Fruit fly (Drosophila melanogaster) whole organism, prepupa: Measurements from ENCODE around the gene RNF220.

Source experiments
- CG10631 ChIP-seq: fragments of 200-800 bp; sonication (Bioruptor generic); optimal IDR thresholded peaks from 2 replicates; lab custom pipeline; 2016; ENCODE audit warnings: missing biosample characterization, missing genetic modification characterization
- CG10669 ChIP-seq: fragments of 200-800 bp; sonication (Bioruptor generic); optimal IDR thresholded peaks from 3 replicates; lab custom pipeline; 2018; ENCODE audit warnings: missing biosample characterization, mild to moderate bottlenecking, missing genetic modification characterization, moderate library complexity
- CG11294 ChIP-seq: fragments of 200-800 bp; sonication (Bioruptor generic); IDR thresholded peaks from 2 replicates; pipeline ENCODE4 v1.3.6; 2022; ENCODE audit warnings: missing biosample characterization, missing genetic modification characterization
- CG11762 ChIP-seq: fragments of 200-800 bp; sonication (Bioruptor generic); optimal IDR thresholded peaks from 3 replicates; lab custom pipeline; 2016; ENCODE audit warnings: missing biosample characterization, missing genetic modification characterization; ENCODE audit not compliant: insufficient read depth
- CG11902 ChIP-seq: fragments of 200-800 bp; sonication (Bioruptor generic); optimal IDR thresholded peaks from 3 replicates; lab custom pipeline; 2016; ENCODE audit warnings: missing biosample characterization, missing genetic modification characterization
- CG15336 ChIP-seq: fragments of 200-800 bp; sonication (Bioruptor generic); IDR thresholded peaks from 2 replicates; pipeline ENCODE4 v1.3.6; 2022; ENCODE audit warnings: missing biosample characterization, missing genetic modification characterization
- CG1621 ChIP-seq: fragments of 200-800 bp; sonication (Bioruptor generic); optimal IDR thresholded peaks from 3 replicates; lab custom pipeline; 2018; ENCODE audit warnings: missing biosample characterization, mild to moderate bottlenecking, missing genetic modification characterization
- CG16779 ChIP-seq: fragments of 200-800 bp; sonication (Bioruptor generic); optimal IDR thresholded peaks from 3 replicates; lab custom pipeline; 2017; ENCODE audit warnings: missing biosample characterization, mild to moderate bottlenecking, missing genetic modification characterization
- CG31627 ChIP-seq: fragments of 200-800 bp; sonication (Bioruptor generic); optimal IDR thresholded peaks from 3 replicates; lab custom pipeline; 2016; ENCODE audit warnings: missing biosample characterization, missing genetic modification characterization
- CG32006 ChIP-seq: fragments of 200-800 bp; sonication (Bioruptor generic); optimal IDR thresholded peaks from 3 replicates; lab custom pipeline; 2017; ENCODE audit warnings: missing biosample characterization, mild to moderate bottlenecking, missing genetic modification characterization
- CG4318 ChIP-seq: fragments of 200-800 bp; sonication (Bioruptor generic); optimal IDR thresholded peaks from 3 replicates; lab custom pipeline; 2017; ENCODE audit warnings: missing biosample characterization, mild to moderate bottlenecking, missing genetic modification characterization
- CG6276 ChIP-seq: fragments of 200-800 bp; sonication (Bioruptor generic); optimal IDR thresholded peaks from 2 replicates; lab custom pipeline; 2017; ENCODE audit warnings: missing biosample characterization, mild to moderate bottlenecking, missing genetic modification characterization
- CG6792 ChIP-seq: fragments of 200-800 bp; sonication (Bioruptor generic); optimal IDR thresholded peaks from 3 replicates; lab custom pipeline; 2016; ENCODE audit warnings: missing biosample characterization, missing genetic modification characterization
- CG6808 ChIP-seq: fragments of 200-800 bp; sonication (Bioruptor generic); optimal IDR thresholded peaks from 3 replicates; lab custom pipeline; 2017; ENCODE audit warnings: missing biosample characterization, missing genetic modification characterization, mild to moderate bottlenecking, moderate library complexity, missing genetic modification reagents
- CG6854 ChIP-seq: fragments of 200-800 bp; sonication (Bioruptor generic); optimal IDR thresholded peaks from 2 replicates; lab custom pipeline; 2017; ENCODE audit warnings: missing biosample characterization, mild to moderate bottlenecking, missing genetic modification characterization
- CG7368 ChIP-seq: fragments of 200-800 bp; sonication (Bioruptor generic); optimal IDR thresholded peaks from 3 replicates; lab custom pipeline; 2016; ENCODE audit warnings: missing biosample characterization, missing genetic modification characterization
- CG8319 ChIP-seq: fragments of 200-800 bp; sonication (Bioruptor generic); optimal IDR thresholded peaks from 3 replicates; lab custom pipeline; 2016; ENCODE audit warnings: missing biosample characterization, missing genetic modification characterization
- CG9139 ChIP-seq: fragments of 200-800 bp; sonication (Bioruptor generic); optimal IDR thresholded peaks from 3 replicates; lab custom pipeline; 2017; ENCODE audit warnings: missing biosample characterization, mild to moderate bottlenecking, missing genetic modification characterization
- Eip93F ChIP-seq: fragments of 200-800 bp; sonication (Bioruptor generic); optimal IDR thresholded peaks from 2 replicates; lab custom pipeline; 2016; ENCODE audit warnings: missing biosample characterization, mild to moderate bottlenecking, missing genetic modification characterization
- Ets21C ChIP-seq: fragments of 200-800 bp; sonication (Bioruptor generic); optimal IDR thresholded peaks from 3 replicates; lab custom pipeline; 2016; ENCODE audit warnings: missing biosample characterization, missing genetic modification characterization
- Gug ChIP-seq: fragments of 200-800 bp; sonication (Bioruptor generic); IDR thresholded peaks from 2 replicates; pipeline ENCODE4 v1.3.6; 2022; ENCODE audit warnings: missing biosample characterization, missing genetic modification characterization
- Hr39 ChIP-seq: fragments of 200-800 bp; sonication (Bioruptor generic); optimal IDR thresholded peaks from 2 replicates; lab custom pipeline; 2016; ENCODE audit warnings: missing biosample characterization, missing genetic modification characterization
- Hr4 ChIP-seq: fragments of 200-800 bp; sonication (Bioruptor generic); optimal IDR thresholded peaks from 3 replicates; lab custom pipeline; 2016; ENCODE audit warnings: missing biosample characterization, missing genetic modification characterization
- Lpt ChIP-seq: fragments of 200-800 bp; sonication (Bioruptor generic); optimal IDR thresholded peaks from 3 replicates; lab custom pipeline; 2016; ENCODE audit warnings: missing biosample characterization, missing genetic modification characterization
- Met ChIP-seq: fragments of 200-800 bp; sonication (Bioruptor generic); optimal IDR thresholded peaks from 3 replicates; lab custom pipeline; 2016; ENCODE audit warnings: missing biosample characterization, missing genetic modification characterization
- OdsH ChIP-seq: fragments of 200-800 bp; sonication (Bioruptor generic); optimal IDR thresholded peaks from 3 replicates; lab custom pipeline; 2016; ENCODE audit warnings: missing biosample characterization, missing genetic modification characterization
- Sox102F ChIP-seq: fragments of 200-800 bp; sonication (Bioruptor generic); optimal IDR thresholded peaks from 2 replicates; lab custom pipeline; 2016; ENCODE audit warnings: missing biosample characterization, mild to moderate bottlenecking, missing genetic modification characterization
- Sox14 ChIP-seq: fragments of 200-800 bp; sonication (Bioruptor generic); optimal IDR thresholded peaks from 3 replicates; lab custom pipeline; 2016; ENCODE audit warnings: missing biosample characterization, missing genetic modification characterization
- Sox15 ChIP-seq: fragments of 200-800 bp; sonication (Bioruptor generic); optimal IDR thresholded peaks from 3 replicates; lab custom pipeline; 2016; ENCODE audit warnings: missing biosample characterization, missing genetic modification characterization
- achi ChIP-seq: fragments of 200-800 bp; sonication (Bioruptor generic); optimal IDR thresholded peaks from 3 replicates; lab custom pipeline; 2016; ENCODE audit warnings: missing biosample characterization, missing genetic modification characterization
- acj6 ChIP-seq: fragments of 200-800 bp; sonication (Bioruptor generic); optimal IDR thresholded peaks from 3 replicates; lab custom pipeline; 2016; ENCODE audit warnings: missing biosample characterization, missing genetic modification characterization
- cyc ChIP-seq: fragments of 200-800 bp; sonication (Bioruptor generic); optimal IDR thresholded peaks from 3 replicates; lab custom pipeline; 2016; ENCODE audit warnings: missing biosample characterization, missing genetic modification characterization
- dac ChIP-seq: fragments of 200-800 bp; sonication (Bioruptor generic); optimal IDR thresholded peaks from 2 replicates; lab custom pipeline; 2017; ENCODE audit warnings: missing biosample characterization, mild to moderate bottlenecking, missing genetic modification characterization
- dsx ChIP-seq: fragments of 200-800 bp; optimal IDR thresholded peaks from 3 replicates; lab custom pipeline; 2019; ENCODE audit warnings: missing biosample characterization, mild to moderate bottlenecking, missing genetic modification characterization, moderate library complexity; ENCODE audit not compliant: poor library complexity, severe bottlenecking
- eg ChIP-seq: fragments of 200-800 bp; sonication (Bioruptor generic); IDR thresholded peaks from 3 replicates; pipeline ENCODE4 v1.3.6; 2022; ENCODE audit warnings: missing biosample characterization, missing genetic modification characterization
- esn ChIP-seq: fragments of 200-800 bp; sonication (Bioruptor generic); optimal IDR thresholded peaks from 2 replicates; lab custom pipeline; 2016; ENCODE audit warnings: missing biosample characterization, mild to moderate bottlenecking, missing genetic modification characterization, moderate library complexity
- fd59A ChIP-seq: fragments of 200-800 bp; sonication (Bioruptor generic); optimal IDR thresholded peaks from 2 replicates; lab custom pipeline; 2017; ENCODE audit warnings: missing biosample characterization, mild to moderate bottlenecking, missing genetic modification characterization, missing genetic modification reagents
- fd85E ChIP-seq: fragments of 200-800 bp; sonication (Bioruptor generic); optimal IDR thresholded peaks from 3 replicates; lab custom pipeline; 2016; ENCODE audit warnings: missing biosample characterization, missing genetic modification characterization
- lz ChIP-seq: fragments of 200-800 bp; sonication (Bioruptor generic); optimal IDR thresholded peaks from 3 replicates; lab custom pipeline; 2016; ENCODE audit warnings: missing biosample characterization, missing genetic modification characterization
- spab ChIP-seq: fragments of 200-800 bp; sonication (Bioruptor generic); optimal IDR thresholded peaks from 2 replicates; lab custom pipeline; 2017; ENCODE audit warnings: missing biosample characterization, mild to moderate bottlenecking, missing genetic modification characterization, missing genetic modification reagents
- svp ChIP-seq: fragments of 200-800 bp; sonication (Bioruptor generic); peaks from one replicate; lab custom pipeline; 2016; ENCODE audit warnings: missing biosample characterization, missing genetic modification characterization
- vri ChIP-seq: fragments of 200-800 bp; sonication (Bioruptor generic); optimal IDR thresholded peaks from 3 replicates; lab custom pipeline; 2016; ENCODE audit warnings: missing biosample characterization, mild to moderate bottlenecking, missing genetic modification characterization

Gene RNF220

DNA sequence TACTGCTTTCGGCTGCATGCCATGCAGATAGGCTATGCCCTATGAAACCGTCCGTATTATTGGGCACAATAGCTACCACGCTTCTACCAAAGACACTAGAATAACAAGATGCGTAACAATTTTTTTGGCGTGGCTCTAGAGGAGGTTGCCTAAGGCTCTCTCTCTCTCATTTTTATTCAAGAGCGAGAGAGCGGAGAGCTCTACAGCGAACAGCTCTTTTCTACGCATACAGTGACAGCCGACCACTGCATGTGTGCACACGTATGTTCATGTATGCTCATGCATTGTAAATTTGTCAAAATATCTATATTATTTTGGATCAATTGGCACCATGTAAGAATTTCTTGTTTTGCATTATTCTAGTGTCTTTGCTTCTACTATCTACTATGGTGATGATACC is 6.8 kb upstream of the RNF220 start:
- TF ChIP-seq Sox102F (GFP tag; lab: Kevin White, UChicago) (no peak), cyc (no peak), lz (GFP tag; lab: Kevin White, UChicago) (no peak), CG10669 (no peak), esn (GFP tag; lab: Kevin White, UChicago) (no peak), Met (GFP tag; lab: Kevin White, UChicago) (no peak), eg (GFP tag; lab: Robert Waterston, UW) (no peak), CG6854 (GFP tag; lab: Kevin White, UChicago) (no peak), CG11294 (GFP tag; lab: Robert Waterston, UW) (no peak), CG11762 (GFP tag; lab: Kevin White, UChicago) (no peak), CG11902 (no peak)

dm6 chr3R:22727857-22728256 is 1.6 kb upstream of the RNF220 start:
- peak; percentile 41 for TF ChIP-seq esn (GFP tag; lab: Kevin White, UChicago)
- TF ChIP-seq CG4318 (GFP tag; lab: Kevin White, UChicago) = peak; percentile 13
- TF ChIP-seq OdsH (GFP tag; lab: Kevin White, UChicago) = no peak
- TF ChIP-seq dac (GFP tag; lab: Kevin White, UChicago) = no peak
- no peak for TF ChIP-seq Lpt (GFP tag; lab: Kevin White, UChicago)
- TF ChIP-seq vri = peak; percentile 7
- TF ChIP-seq achi (GFP tag; lab: Kevin White, UChicago) = no peak
- TF ChIP-seq CG11294 (GFP tag; lab: Robert Waterston, UW) = peak; percentile 41; the same call in 1 of the 2 replicates
- TF ChIP-seq CG10669 = no peak
- TF ChIP-seq spab (GFP tag; lab: Kevin White, UChicago) = no peak
- TF ChIP-seq CG32006 (GFP tag; lab: Kevin White, UChicago) = peak; percentile 72
- peak; percentile 48 for TF ChIP-seq CG31627 (GFP tag; lab: Kevin White, UChicago)
- peak; percentile 32 for TF ChIP-seq CG8319 (GFP tag; lab: Kevin White, UChicago)
- TF ChIP-seq Ets21C (GFP tag; lab: Kevin White, UChicago) = no peak
- peak; percentile 54 for TF ChIP-seq Gug (GFP tag; lab: Robert Waterston, UW)
- peak; percentile 56 for TF ChIP-seq svp (GFP tag; lab: Kevin White, UChicago)
- peak; percentile 80 for TF ChIP-seq CG15336 (GFP tag; lab: Robert Waterston, UW)
- TF ChIP-seq CG6792 = peak; percentile 16
- peak; percentile 9 for TF ChIP-seq CG10631 (GFP tag; lab: Kevin White, UChicago)
- peak; percentile 67 for TF ChIP-seq Hr4 (GFP tag; lab: Kevin White, UChicago)
- TF ChIP-seq eg (GFP tag; lab: Robert Waterston, UW) = peak; percentile 87
- peak; percentile 16 for TF ChIP-seq lz (GFP tag; lab: Kevin White, UChicago)
- TF ChIP-seq, all 60 proteins: peak for 15

dm6 chr3R:22727456-22727833 is 1.2 kb upstream of the RNF220 start:
- TF ChIP-seq Hr4 (GFP tag; lab: Kevin White, UChicago) = no peak
- TF ChIP-seq fd59A (GFP tag; lab: Kevin White, UChicago) = no peak
- no peak for TF ChIP-seq CG6808 (GFP tag; lab: Kevin White, UChicago)
- TF ChIP-seq CG10669 = no peak
- TF ChIP-seq CG6854 (GFP tag; lab: Kevin White, UChicago) = no peak
- no peak for TF ChIP-seq esn (GFP tag; lab: Kevin White, UChicago)
- no peak for TF ChIP-seq CG8319 (GFP tag; lab: Kevin White, UChicago)
- no peak for TF ChIP-seq acj6 (GFP tag; lab: Kevin White, UChicago)

- TF ChIP-seq CG6808 (GFP tag; lab: Kevin White, UChicago) (no peak), lz (GFP tag; lab: Kevin White, UChicago) (peak; percentile 26), CG7368 (GFP tag; lab: Kevin White, UChicago) (no peak), Eip93F (GFP tag; lab: Kevin White, UChicago) (no peak), CG11902 (no peak), cyc (no peak), eg (GFP tag; lab: Robert Waterston, UW) (no peak), CG6276 (no peak), fd85E (no peak), CG15336 (GFP tag; lab: Robert Waterston, UW) (no peak), fd59A (GFP tag; lab: Kevin White, UChicago) (no peak), Sox15 (no peak), CG11294 (GFP tag; lab: Robert Waterston, UW) (no peak), CG1621 (tag; lab: Kevin White, UChicago) (no peak), Hr39 (peak; percentile 31), CG9139 (GFP tag; lab: Kevin White, UChicago) (no peak), CG8319 (GFP tag; lab: Kevin White, UChicago) (no peak), CG16779 (tag; lab: Kevin White, UChicago) (peak; percentile 2), Lpt (GFP tag; lab: Kevin White, UChicago) (no peak), achi (GFP tag; lab: Kevin White, UChicago) (no peak), dsx (GFP tag; lab: Kevin White, UChicago) (no peak), Sox14 (GFP tag; lab: Kevin White, UChicago) (no peak), CG10631 (GFP tag; lab: Kevin White, UChicago) (peak; percentile 34), Met (GFP tag; lab: Kevin White, UChicago) (peak; percentile 39)
These were observed 699 bp upstream of the RNF220 start, which contains the start of gene CG45049 for dm6 chr3R:22726771-22727455. Gene CG45049, plus strand, starts transcription at chr3R:22726967.
